Worm (Caenorhabditis elegans): ENCODE data around the gene sbp-1.

ce11 chrIII:11459802-11460201, 17.4 kb upstream of the sbp-1 start:
- TF ChIP-seq nhr-77 (tag; optimal IDR thresholded peaks at IDR 0.05) (no peak), fkh-10 (GFP tag; optimal IDR thresholded peaks at IDR 0.05) (no peak), ztf-11 (tag; optimal IDR thresholded peaks at IDR 0.05) (no peak), C16A3.4 (tag; optimal IDR thresholded peaks at IDR 0.05) (no peak), snpc-4 (tag; optimal IDR thresholded peaks at IDR 0.05) (no peak), pag-3 (tag; optimal IDR thresholded peaks at IDR 0.05; ENCODE audit: borderline replicate concordance, insufficient read depth) (no peak), sox-4 (tag; optimal IDR thresholded peaks at IDR 0.05) (no peak), vab-15 (tag; optimal IDR thresholded peaks at IDR 0.05) (no peak), dpl-1 (GFP tag; optimal IDR thresholded peaks at IDR 0.05) (no peak), lin-39 (tag; optimal IDR thresholded peaks at IDR 0.05) (no peak), elt-2 (tag; optimal IDR thresholded peaks at IDR 0.05) (no peak), jun-1 (tag; optimal IDR thresholded peaks at IDR 0.05) (no peak), ama-1 (optimal IDR thresholded peaks at IDR 0.05) (no peak)
